Worm (Caenorhabditis elegans) whole organism, mixed stage, embryonic: Measurements from ENCODE around the gene D1086.7.

Experiments
- blmp-1 ChIP-seq: fragments of 150-350 bp; optimal IDR thresholded peaks from 2 replicates; lab custom pipeline; 2014; ENCODE audit warnings: missing biosample characterization, missing genetic modification characterization
- unc-39 ChIP-seq: fragments of 150-350 bp; optimal IDR thresholded peaks from 2 replicates; lab custom pipeline; 2014; ENCODE audit warnings: missing biosample characterization, missing genetic modification characterization

- no peak for TF ChIP-seq blmp-1
- TF ChIP-seq unc-39 = no peak
Measured at ce11 chrV:14094546-14094945, 10.5 kb downstream of the D1086.7 start.
